Worm (Caenorhabditis elegans): Measurements from ENCODE around the gene T03E6.8.

ce11 chrV:16617462-16617861, 14.5 kb upstream of the T03E6.8 start, which contains the start of gene Y70C5A.4:
- TF ChIP-seq him-1 (tag; optimal IDR thresholded peaks at IDR 0.05) (no peak), dao-5 (tag; optimal IDR thresholded peaks at IDR 0.05) (no peak)
